Fruit fly (Drosophila melanogaster): ENCODE data around the gene Rox8.

Rox8 gene

DNA sequence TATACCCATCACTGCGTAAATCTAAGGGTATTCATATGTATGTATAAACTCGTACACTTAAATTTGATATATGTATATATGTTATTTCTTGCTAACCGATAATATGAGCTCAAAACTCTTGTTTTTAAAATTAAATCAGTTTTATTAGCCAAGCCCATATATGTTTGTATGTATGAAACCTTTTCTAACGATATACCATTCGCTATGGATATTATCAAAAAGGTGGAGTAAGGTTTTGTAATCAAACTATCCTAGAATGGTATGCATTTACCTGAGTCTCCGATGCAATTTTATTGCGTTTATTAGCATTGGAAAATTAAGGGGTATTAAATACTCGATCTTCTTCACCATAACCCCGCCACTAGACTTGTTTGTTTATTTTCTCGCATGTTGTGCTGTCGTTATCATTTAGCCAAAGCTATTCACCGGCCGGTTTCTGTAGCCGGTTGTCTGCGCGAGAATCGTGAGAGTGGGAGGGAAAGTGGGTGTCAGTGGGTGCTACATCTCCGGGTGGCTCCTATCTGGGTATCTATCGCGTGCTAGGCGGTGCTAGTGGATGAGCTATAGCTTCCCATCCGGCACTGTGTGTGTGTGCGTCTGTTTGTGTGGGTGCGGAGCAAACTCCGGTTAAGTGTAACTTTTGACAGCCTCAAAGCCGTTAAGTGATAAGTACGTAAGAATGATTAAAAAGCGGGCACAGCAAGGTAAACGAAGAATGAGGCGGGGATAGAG, 40.1 kb downstream of the Rox8 start (continued):
- TF ChIP-seq gem (tag; optimal IDR thresholded peaks at IDR 0.05) (peak; percentile 68), CG7839 (tag; optimal IDR thresholded peaks at IDR 0.05) (peak; percentile 61), CG16863 (GFP tag; optimal IDR thresholded peaks at IDR 0.05) (no peak), CG34422 (GFP tag; IDR thresholded peaks at IDR 0.05) (peak; percentile 40; the same call in 1 of the 3 replicates), Sry-δ (GFP tag; optimal IDR thresholded peaks at IDR 0.05) (no peak), CG13894 (tag; optimal IDR thresholded peaks at IDR 0.05) (peak; percentile 46), CG17359 (tag; optimal IDR thresholded peaks at IDR 0.05) (no peak), CG30403 (GFP tag; optimal IDR thresholded peaks at IDR 0.05) (peak; percentile 48), CG9932 (GFP tag; IDR thresholded peaks at IDR 0.05) (no peak), tx (GFP tag; optimal IDR thresholded peaks at IDR 0.05) (no peak), bowl (GFP tag; IDR thresholded peaks at IDR 0.05) (0 out of 2 replicates have a peak, but pooled peaks have one; percentile 17), Ssrp (tag; optimal IDR thresholded peaks at IDR 0.05) (peak; percentile 13), MBD-R2 (GFP tag; IDR thresholded peaks at IDR 0.05) (peak; percentile 15; the same call in 1 of the 2 replicates), h (optimal IDR thresholded peaks at IDR 0.05) (no peak), org-1 (GFP tag; optimal IDR thresholded peaks at IDR 0.05) (peak; percentile 47), cwo (GFP tag; optimal IDR thresholded peaks at IDR 0.05) (peak; percentile 70), dmrt99B (tag; optimal IDR thresholded peaks at IDR 0.05) (peak; percentile 61), sob (GFP tag; IDR thresholded peaks at IDR 0.05) (peak; percentile 20; the same call in 1 of the 2 replicates), br (optimal IDR thresholded peaks at IDR 0.05) (no peak), CG14441 (GFP tag; IDR thresholded peaks at IDR 0.05) (no peak), Hmr (GFP tag; optimal IDR thresholded peaks at IDR 0.05) (peak; percentile 7), CG2199 (GFP tag; IDR thresholded peaks at IDR 0.05) (no peak), CG17361 (GFP tag; IDR thresholded peaks at IDR 0.05) (peak; percentile 65; the same call in 2 of the 3 replicates), D19B (GFP tag; optimal IDR thresholded peaks at IDR 0.05) (peak; percentile 94), CG11456 (GFP tag; IDR thresholded peaks at IDR 0.05) (no peak), CG9437 (GFP tag; optimal IDR thresholded peaks at IDR 0.05) (peak; percentile 33), Med (GFP tag) (peak; percentile 49), D19A (tag; optimal IDR thresholded peaks at IDR 0.05) (peak; percentile 29), maf-S (GFP tag; optimal IDR thresholded peaks at IDR 0.05) (no peak), bcd (GFP tag; optimal IDR thresholded peaks at IDR 0.05) (peak; percentile 26), hbn (GFP tag; IDR thresholded peaks at IDR 0.05; ENCODE audit: partially characterized antibody) (no peak), chif (GFP tag; optimal IDR thresholded peaks at IDR 0.05) (peak in 1 of 2 experiments; percentile 25), lab (GFP tag; optimal IDR thresholded peaks at IDR 0.05) (peak; percentile 29), btn (GFP tag; optimal IDR thresholded peaks at IDR 0.05) (no peak), vvl (GFP tag; IDR thresholded peaks at IDR 0.05) (no peak), fru (optimal IDR thresholded peaks at IDR 0.05) (no peak), lola (GFP tag; optimal IDR thresholded peaks at IDR 0.05) (peak in 1 of 3 experiments; percentile 22), Xbp1 (GFP tag; optimal IDR thresholded peaks at IDR 0.05) (peak; percentile 16), Oli (tag; optimal IDR thresholded peaks at IDR 0.05) (peak; percentile 57), wdn (GFP tag; IDR thresholded peaks at IDR 0.05) (no peak), p53 (GFP tag; optimal IDR thresholded peaks at IDR 0.05) (no peak), Hr78 (GFP tag; optimal IDR thresholded peaks at IDR 0.05) (no peak), Awh (GFP tag; IDR thresholded peaks at IDR 0.05) (peak; percentile 19; the same call in 1 of the 2 replicates), Sox100B (GFP tag; optimal IDR thresholded peaks at IDR 0.05) (peak; percentile 45), GATAe (GFP tag; conservative IDR thresholded peaks at IDR 0.05) (no peak), pfk (GFP tag; optimal IDR thresholded peaks at IDR 0.05) (no peak), CG15514 (GFP tag; optimal IDR thresholded peaks at IDR 0.05) (no peak), CG12659 (GFP tag; optimal IDR thresholded peaks at IDR 0.05) (peak; percentile 15), CG4360 (GFP tag; IDR thresholded peaks at IDR 0.05) (no peak), sug (tag; optimal IDR thresholded peaks at IDR 0.05) (peak; percentile 49)

Measured in whole organism, embryonic.